Fruit fly (Drosophila melanogaster) S2 (cell line): ENCODE data around the gene CG31251.

ENCODE experiments used
- CG8478 ChIP-seq: fragments of >200 bp; optimal IDR thresholded peaks from 2 replicates; lab custom pipeline; 2018
- CTCF ChIP-seq, 2 experiments: fragments of >200 bp; optimal IDR thresholded peaks; 2 replicates each; lab custom pipeline; 2018

- TF ChIP-seq CTCF (optimal IDR thresholded peaks at IDR 0.05; lab: Kevin White, UChicago) (no peak), CG8478 (no peak)
These were observed 28.2 kb upstream of the CG31251 start for dm6 chr3R:17712623-17713521.
